Fruit fly (Drosophila melanogaster): Measurements from ENCODE around the gene CG10375.

- no peak for TF ChIP-seq CG8319 (GFP tag; optimal IDR thresholded peaks at IDR 0.05)
- TF ChIP-seq dac (GFP tag; optimal IDR thresholded peaks at IDR 0.05) = no peak
- TF ChIP-seq CG9139 (GFP tag; optimal IDR thresholded peaks at IDR 0.05) = no peak
- no peak for TF ChIP-seq Blimp-1 (GFP tag; optimal IDR thresholded peaks at IDR 0.05)
- no peak for TF ChIP-seq Ets96B (tag; optimal IDR thresholded peaks at IDR 0.05)
- no peak for TF ChIP-seq CG8632 (GFP tag; optimal IDR thresholded peaks at IDR 0.05)
- TF ChIP-seq spab (GFP tag; optimal IDR thresholded peaks at IDR 0.05) = no peak
- TF ChIP-seq Met (GFP tag; optimal IDR thresholded peaks at IDR 0.05) = no peak
- no peak for TF ChIP-seq Eip93F (GFP tag; optimal IDR thresholded peaks at IDR 0.05)
- TF ChIP-seq CG31627 (GFP tag; optimal IDR thresholded peaks at IDR 0.05) = no peak
These were observed 39.9 kb upstream of the CG10375 start for dm6 chr3R:23727657-23728056.
